Worm (Caenorhabditis elegans): ENCODE data around the gene mpst-1.

Gene mpst-1

DNA sequence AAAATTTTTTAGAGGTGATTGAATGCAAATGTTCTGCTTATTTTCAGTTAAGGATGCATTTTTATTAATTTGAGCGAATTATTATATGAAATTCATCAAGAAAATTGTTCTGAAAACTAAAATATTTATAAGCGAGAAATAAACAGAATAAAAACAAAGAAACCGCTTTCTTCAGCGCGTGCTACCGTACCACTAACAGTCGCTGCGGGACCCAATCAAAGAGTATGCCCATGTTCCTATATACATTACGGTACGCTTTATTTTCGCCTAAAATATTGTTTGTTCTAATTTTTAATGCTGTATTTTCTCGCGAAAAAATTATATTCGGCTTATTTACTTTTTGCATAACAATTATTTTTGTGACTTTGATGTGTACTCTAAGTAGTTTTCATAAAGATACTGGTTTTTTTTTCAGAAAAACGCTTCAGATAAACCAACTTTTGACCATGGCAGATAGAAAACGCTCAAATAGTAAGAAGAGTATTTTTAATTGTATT is 39.1 kb downstream of the mpst-1 start, which contains the start of gene F55A11.8 (continued):
- TF ChIP-seq lin-40 (tag; optimal IDR thresholded peaks at IDR 0.05), result no peak
- no peak for TF ChIP-seq B0019.2 (GFP tag; conservative IDR thresholded peaks at IDR 0.05)
- peak; percentile 64 for TF ChIP-seq efl-1 (GFP tag; optimal IDR thresholded peaks at IDR 0.05)

ce11 chrV:11787258-11787657 is 39.6 kb downstream of the mpst-1 start, which contains the start of gene F55A11.7:
Gene F55A11.7, minus strand, starts transcription at chrV:11787443.
- TF ChIP-seq ekl-4 (GFP tag; IDR thresholded peaks at IDR 0.05) (no peak), egrh-3 (GFP tag; IDR thresholded peaks at IDR 0.05) (no peak), snpc-4 (GFP tag; optimal IDR thresholded peaks at IDR 0.05) (no peak), snpc-4 (tag; optimal IDR thresholded peaks at IDR 0.05) (no peak), athp-1 (tag; optimal IDR thresholded peaks at IDR 0.05) (no peak), ceh-91 (GFP tag; IDR thresholded peaks at IDR 0.05) (no peak), Y53F4B.3 (GFP tag; IDR thresholded peaks at IDR 0.05) (no peak), bed-2 (GFP tag; IDR thresholded peaks at IDR 0.05) (no peak), F57A8.1 (GFP tag; optimal IDR thresholded peaks at IDR 0.05) (no peak), snpc-3.4 (tag; optimal IDR thresholded peaks at IDR 0.05) (no peak), F52B5.7 (tag; optimal IDR thresholded peaks at IDR 0.05) (no peak), ztf-25 (GFP tag; IDR thresholded peaks at IDR 0.05) (no peak), rcor-1 (GFP tag; IDR thresholded peaks at IDR 0.05) (no peak), dpff-1 (tag; optimal IDR thresholded peaks at IDR 0.05) (no peak), lsy-27 (tag; optimal IDR thresholded peaks at IDR 0.05; ENCODE audit: borderline replicate concordance, insufficient read depth) (no peak), aptf-2 (GFP tag; conservative IDR thresholded peaks at IDR 0.05) (no peak), unc-62 (GFP tag; optimal IDR thresholded peaks at IDR 0.05) (no peak), nhr-179 (tag; optimal IDR thresholded peaks at IDR 0.05) (no peak)

DNA sequence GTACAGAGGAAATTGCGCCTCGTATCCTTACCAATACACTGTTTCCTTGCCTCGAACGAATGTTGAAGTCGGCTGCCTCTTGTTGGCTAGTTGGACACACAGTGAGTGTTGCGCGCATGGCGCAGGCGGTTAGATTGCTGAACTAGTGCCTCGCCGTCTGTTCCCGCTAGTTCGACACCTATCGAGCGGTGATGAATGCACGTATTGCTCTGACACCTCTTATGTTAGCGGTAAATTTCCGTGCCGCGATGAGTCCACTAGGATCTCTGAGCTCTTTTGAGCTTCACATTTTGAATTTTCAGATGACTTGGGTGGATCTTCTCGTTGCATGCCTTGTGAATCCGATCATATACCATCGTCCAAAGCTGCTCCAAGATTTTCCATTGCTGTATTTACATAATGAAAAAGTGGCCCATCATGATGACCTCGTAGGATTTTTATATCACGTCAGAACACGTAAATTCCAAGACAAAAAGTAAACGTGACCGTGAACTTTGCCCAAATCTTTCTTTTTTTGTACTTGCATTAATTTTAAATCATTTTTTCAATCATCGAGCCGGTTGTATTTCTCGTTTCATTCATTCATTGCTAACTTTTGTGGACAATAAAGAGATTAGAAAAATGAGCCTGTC is 43.9 kb downstream of the mpst-1 start, which contains the start of gene F55A11.11:
Gene F55A11.11 (plus strand): TSS at position 341 of the 632 bp plus-strand sequence.
- TF ChIP-seq K12H6.12 (tag; optimal IDR thresholded peaks at IDR 0.05) (peak; percentile 79), F23B12.7 (tag; optimal IDR thresholded peaks at IDR 0.05; ENCODE audit: insufficient read depth) (peak; percentile 73), ztf-22 (GFP tag; optimal IDR thresholded peaks at IDR 0.05) (peak; percentile 76), Y95B8A.8 (GFP tag; IDR thresholded peaks at IDR 0.05) (peak; percentile 85; the same call in 1 of the 2 replicates), F57C9.4 (tag; optimal IDR thresholded peaks at IDR 0.05) (peak; percentile 44), lin-40 (tag; optimal IDR thresholded peaks at IDR 0.05) (peak; percentile 73), Y53F4B.3 (GFP tag; IDR thresholded peaks at IDR 0.05) (peak; percentile 89), T26A5.8 (tag; optimal IDR thresholded peaks at IDR 0.05) (peak; percentile 89), ceh-40 (GFP tag; IDR thresholded peaks at IDR 0.05) (peak; percentile 78; the same call in 1 of the 2 replicates), lag-1 (GFP tag; IDR thresholded peaks at IDR 0.05) (no peak), fkh-3 (tag; optimal IDR thresholded peaks at IDR 0.05) (peak; percentile 94), hlh-26 (GFP tag; conservative IDR thresholded peaks at IDR 0.05) (no peak), ceh-91 (GFP tag; IDR thresholded peaks at IDR 0.05) (no peak), nhr-120 (GFP tag; IDR thresholded peaks at IDR 0.05) (no peak), akir-1 (GFP tag; optimal IDR thresholded peaks at IDR 0.05) (peak; percentile 86), hmg-20 (GFP tag; IDR thresholded peaks at IDR 0.05) (peak; percentile 71; the same call in 1 of the 2 replicates), F57A8.1 (GFP tag; optimal IDR thresholded peaks at IDR 0.05) (peak; percentile 74), egl-44 (GFP tag; IDR thresholded peaks at IDR 0.05) (peak; percentile 96), athp-1 (tag; optimal IDR thresholded peaks at IDR 0.05) (peak; percentile 94), attf-5 (GFP tag; optimal IDR thresholded peaks at IDR 0.05) (peak; percentile 90), lsl-1 (GFP tag; optimal IDR thresholded peaks at IDR 0.05) (peak; percentile 72), lin-35 (GFP tag; optimal IDR thresholded peaks at IDR 0.05) (peak in 2 of 3 experiments; percentile 24 to 85), efl-1 (GFP tag; optimal IDR thresholded peaks at IDR 0.05) (peak; percentile 6), zim-3 (tag; optimal IDR thresholded peaks at IDR 0.05) (peak; percentile 97), atf-7 (tag; optimal IDR thresholded peaks at IDR 0.05) (peak; percentile 77), sea-2 (GFP tag; IDR thresholded peaks at IDR 0.05) (peak; percentile 74; the same call in 1 of the 2 replicates), ztf-18 (tag; optimal IDR thresholded peaks at IDR 0.05) (peak; percentile 81), Y56A3A.18 (GFP tag; IDR thresholded peaks at IDR 0.05) (peak; percentile 89), ztf-3 (GFP tag; optimal IDR thresholded peaks at IDR 0.05) (no peak)

Data from whole organism, young adult.